Fruit fly (Drosophila melanogaster): ENCODE results near the gene CG7369.

CG7369 gene

dm6 chr3L:22727739-22728335 lies 13.8 kb upstream of the CG7369 start, which contains the start of the genes CG14450 and CG11367 (continued):
- no peak for TF ChIP-seq p53 (GFP tag; optimal IDR thresholded peaks at IDR 0.05)
- peak; percentile 46 for TF ChIP-seq grau (tag; optimal IDR thresholded peaks at IDR 0.05)
- no peak for TF ChIP-seq maf-S (GFP tag; optimal IDR thresholded peaks at IDR 0.05)
- TF ChIP-seq stwl (tag; optimal IDR thresholded peaks at IDR 0.05): peak; percentile 51
- TF ChIP-seq CHES-1-like (GFP tag; optimal IDR thresholded peaks at IDR 0.05): no peak
- TF ChIP-seq CG31441 (GFP tag; IDR thresholded peaks at IDR 0.05): peak; percentile 61
- peak; percentile 43 to 92 for TF ChIP-seq crp (GFP tag; optimal IDR thresholded peaks at IDR 0.05)
- peak; percentile 25; the same call in 1 of the 3 replicates for TF ChIP-seq CG17361 (GFP tag; IDR thresholded peaks at IDR 0.05)
- no peak for TF ChIP-seq Ada2b (GFP tag; IDR thresholded peaks at IDR 0.05)
- TF ChIP-seq CG3838 (GFP tag; optimal IDR thresholded peaks at IDR 0.05): peak; percentile 12
- no peak for TF ChIP-seq ash1 (GFP tag; optimal IDR thresholded peaks at IDR 0.05)
- TF ChIP-seq CG10654 (GFP tag; optimal IDR thresholded peaks at IDR 0.05): no peak
- TF ChIP-seq CG30020 (tag; optimal IDR thresholded peaks at IDR 0.05): peak; percentile 78
- TF ChIP-seq CG4707 (GFP tag; optimal IDR thresholded peaks at IDR 0.05): no peak
- TF ChIP-seq H2.0 (GFP tag; IDR thresholded peaks at IDR 0.05): no peak
- no peak for TF ChIP-seq CG4282 (GFP tag; optimal IDR thresholded peaks at IDR 0.05)
- no peak for TF ChIP-seq CG7963 (GFP tag; IDR thresholded peaks at IDR 0.05; ENCODE audit: partially characterized antibody)
- TF ChIP-seq CG42726 (GFP tag; IDR thresholded peaks at IDR 0.05; ENCODE audit: partially characterized antibody): no peak
- no peak for TF ChIP-seq Ets65A (GFP tag)
- peak; percentile 57; the same call in 1 of the 3 replicates for TF ChIP-seq sr (GFP tag; IDR thresholded peaks at IDR 0.05)
- TF ChIP-seq nerfin-1 (tag; optimal IDR thresholded peaks at IDR 0.05): peak; percentile 35
- no peak; the same call in 1 of the 2 replicates for TF ChIP-seq onecut (GFP tag; IDR thresholded peaks at IDR 0.05)
- TF ChIP-seq Dip3 (GFP tag; optimal IDR thresholded peaks at IDR 0.05): no peak
- peak; percentile 39 for TF ChIP-seq Sox100B (GFP tag; optimal IDR thresholded peaks at IDR 0.05)
- TF ChIP-seq Atf-2 (GFP tag; optimal IDR thresholded peaks at IDR 0.05): no peak
- TF ChIP-seq bcd (GFP tag; optimal IDR thresholded peaks at IDR 0.05): no peak
- TF ChIP-seq CG1603 (tag; optimal IDR thresholded peaks at IDR 0.05): no peak
- TF ChIP-seq jumu (GFP tag; optimal IDR thresholded peaks at IDR 0.05): no peak
- peak; percentile 40; the same call in 1 of the 2 replicates for TF ChIP-seq CG9932 (GFP tag; IDR thresholded peaks at IDR 0.05)
- TF ChIP-seq pum (GFP tag; optimal IDR thresholded peaks at IDR 0.05): no peak
- no peak for TF ChIP-seq CG13624 (GFP tag; optimal IDR thresholded peaks at IDR 0.05)
- TF ChIP-seq CG10209 (GFP tag; optimal IDR thresholded peaks at IDR 0.05): peak; percentile 8
- TF ChIP-seq gsb-n (tag; optimal IDR thresholded peaks at IDR 0.05): no peak
- TF ChIP-seq Deaf1 (tag; optimal IDR thresholded peaks at IDR 0.05): peak; percentile 89
- peak; percentile 27 for TF ChIP-seq BtbVII (GFP tag; optimal IDR thresholded peaks at IDR 0.05)
- no peak for TF ChIP-seq CG3726 (GFP tag; IDR thresholded peaks at IDR 0.05)
- no peak for TF ChIP-seq pnt (GFP tag; optimal IDR thresholded peaks at IDR 0.05)
- TF ChIP-seq Antp (GFP tag; optimal IDR thresholded peaks at IDR 0.05): no peak
- peak; percentile 55 for TF ChIP-seq sug (tag; optimal IDR thresholded peaks at IDR 0.05)
- no peak for TF ChIP-seq CG15479 (GFP tag; optimal IDR thresholded peaks at IDR 0.05)
- TF ChIP-seq rib (GFP tag; IDR thresholded peaks at IDR 0.05): no peak
- no peak for TF ChIP-seq bsh (GFP tag; optimal IDR thresholded peaks at IDR 0.05)
- peak; percentile 78 for TF ChIP-seq CG10267 (tag; optimal IDR thresholded peaks at IDR 0.05)
- TF ChIP-seq ato (GFP tag; IDR thresholded peaks at IDR 0.05; ENCODE audit: partially characterized antibody): no peak
- TF ChIP-seq Nf-YB (GFP tag; optimal IDR thresholded peaks at IDR 0.05): no peak
- TF ChIP-seq CG14710 (tag; optimal IDR thresholded peaks at IDR 0.05): peak; percentile 67
- TF ChIP-seq corto (GFP tag; optimal IDR thresholded peaks at IDR 0.05): no peak
- TF ChIP-seq CG17385 (GFP tag; optimal IDR thresholded peaks at IDR 0.05): peak; percentile 94
- TF ChIP-seq CG4617 (GFP tag; optimal IDR thresholded peaks at IDR 0.05; ENCODE audit: borderline replicate concordance): no peak
- no peak for TF ChIP-seq NK7.1 (GFP tag; optimal IDR thresholded peaks at IDR 0.05)

Measured in whole organism, embryonic.